Worm (Caenorhabditis elegans) whole organism, L1 larva: Measurements from ENCODE around the gene oig-5.

Experiments
- C04F5.9 ChIP-seq: sonication (generic microtip); optimal IDR thresholded peaks from 2 replicates; lab custom pipeline; 2016; ENCODE audit warnings: missing genetic modification characterization, missing compliant biosample characterization
- C34B4.2 ChIP-seq: sonication (generic microtip); optimal IDR thresholded peaks from 2 replicates; lab custom pipeline; 2017; ENCODE audit warnings: mild to moderate bottlenecking, missing genetic modification characterization, missing compliant biosample characterization
- Y116A8C.19 ChIP-seq: sonication (generic microtip); optimal IDR thresholded peaks from 2 replicates; lab custom pipeline; 2016; ENCODE audit warnings: missing compliant biosample characterization, missing genetic modification characterization, borderline replicate concordance
- aly-2 ChIP-seq: fragments of 150-350 bp; optimal IDR thresholded peaks from 2 replicates; lab custom pipeline; 2014; ENCODE audit warnings: missing biosample characterization, missing genetic modification characterization
- ama-1 ChIP-seq: fragments of 150-350 bp; optimal IDR thresholded peaks from 2 replicates; lab custom pipeline; 2014
- ceh-63 ChIP-seq: fragments of 200-800 bp; sonication (Bioruptor generic); optimal IDR thresholded peaks from 2 replicates; lab custom pipeline; 2018; ENCODE audit warnings: mild to moderate bottlenecking, missing genetic modification characterization, missing compliant biosample characterization
- ceh-90 ChIP-seq: sonication (generic microtip); optimal IDR thresholded peaks from 2 replicates; lab custom pipeline; 2016; ENCODE audit warnings: missing genetic modification characterization, missing compliant biosample characterization
- ces-1 ChIP-seq: fragments of 150-350 bp; optimal IDR thresholded peaks from 2 replicates; lab custom pipeline; 2014; ENCODE audit warnings: missing biosample characterization, missing genetic modification reagents, missing genetic modification characterization
- dpl-1 ChIP-seq, 3 experiments: fragments of 150-350 bp in 2 of 3; sonication (generic microtip) in 1 of 3; optimal IDR thresholded peaks; 2 replicates each; lab custom pipeline; 2014 to 2017; ENCODE audit warnings: missing biosample characterization in 3 of 3, missing genetic modification characterization in 3 of 3, missing genetic modification reagents in 3 of 3
- dsc-1 ChIP-seq: sonication (generic microtip); optimal IDR thresholded peaks from 2 replicates; lab custom pipeline; 2016; ENCODE audit warnings: mild to moderate bottlenecking, missing genetic modification characterization, missing compliant biosample characterization
- efl-3 ChIP-seq: fragments of 200-800 bp; sonication (Bioruptor generic); optimal IDR thresholded peaks from 2 replicates; lab custom pipeline; 2018; ENCODE audit warnings: mild to moderate bottlenecking, missing genetic modification characterization, missing compliant biosample characterization
- egl-13 ChIP-seq: sonication (generic microtip); optimal IDR thresholded peaks from 2 replicates; lab custom pipeline; 2016; ENCODE audit warnings: missing genotype, missing genetic modification reagents, missing genetic modification characterization, missing compliant biosample characterization
- egl-27 ChIP-seq, 2 experiments: fragments of 150-350 bp in 1 of 2; sonication (generic microtip); optimal IDR thresholded peaks; 3 replicates each; lab custom pipeline; 2017 to 2018; ENCODE audit warnings: missing biosample characterization in 2 of 2, missing genetic modification characterization in 2 of 2, missing genetic modification reagents in 2 of 2
- elt-2 ChIP-seq: sonication (generic microtip); optimal IDR thresholded peaks from 2 replicates; lab custom pipeline; 2016; ENCODE audit warnings: missing genetic modification characterization, mild to moderate bottlenecking, inconsistent platforms, missing compliant biosample characterization, missing genetic modification reagents
- ets-5 ChIP-seq: fragments of 200-800 bp; sonication (Bioruptor generic); IDR thresholded peaks from 2 replicates; pipeline ENCODE4 v1.3.6; 2022; ENCODE audit warnings: missing genetic modification characterization, missing compliant biosample characterization
- fkh-4 ChIP-seq: sonication (generic microtip); optimal IDR thresholded peaks from 2 replicates; lab custom pipeline; 2016; ENCODE audit warnings: missing compliant biosample characterization, missing genetic modification characterization, borderline replicate concordance
- fkh-8 ChIP-seq: sonication (generic microtip); optimal IDR thresholded peaks from 2 replicates; lab custom pipeline; 2016; ENCODE audit warnings: mild to moderate bottlenecking, missing genetic modification characterization, missing compliant biosample characterization
- fos-1 ChIP-seq: fragments of 150-350 bp; optimal IDR thresholded peaks from 2 replicates; lab custom pipeline; 2014; ENCODE audit warnings: missing biosample characterization, missing genetic modification characterization
- grh-1 ChIP-seq: fragments of 200-800 bp; sonication (Bioruptor generic); IDR thresholded peaks from 2 replicates; pipeline ENCODE4 v1.3.6; 2022; ENCODE audit warnings: missing genetic modification reagents, missing genetic modification characterization, missing compliant biosample characterization
- hlh-17 ChIP-seq: fragments of 200-800 bp; sonication (Bioruptor generic); optimal IDR thresholded peaks from 2 replicates; lab custom pipeline; 2018; ENCODE audit warnings: missing genetic modification characterization, mild to moderate bottlenecking, missing compliant biosample characterization, moderate library complexity, borderline replicate concordance
- hlh-4 ChIP-seq: sonication (generic microtip); optimal IDR thresholded peaks from 2 replicates; lab custom pipeline; 2016; ENCODE audit warnings: mild to moderate bottlenecking, missing genetic modification characterization, missing compliant biosample characterization
- hpl-2 ChIP-seq: fragments of 150-350 bp; optimal IDR thresholded peaks from 2 replicates; lab custom pipeline; 2014; ENCODE audit warnings: missing biosample characterization, missing genetic modification reagents, missing genetic modification characterization
- irx-1 ChIP-seq: sonication (generic microtip); optimal IDR thresholded peaks from 2 replicates; lab custom pipeline; 2016; ENCODE audit warnings: missing genetic modification characterization, missing compliant biosample characterization
- isw-1 ChIP-seq: fragments of 200-800 bp; sonication (Bioruptor generic); IDR thresholded peaks from 2 replicates; pipeline ENCODE4 v1.3.6; 2022; ENCODE audit warnings: missing genetic modification characterization, missing compliant biosample characterization
- lin-14 ChIP-seq: fragments of 200-800 bp; sonication (Bioruptor generic); optimal IDR thresholded peaks from 2 replicates; lab custom pipeline; 2018; ENCODE audit warnings: mild to moderate bottlenecking, missing genetic modification characterization, moderate library complexity, missing compliant biosample characterization
- lin-15B ChIP-seq: fragments of 150-350 bp; sonication (generic microtip); optimal IDR thresholded peaks from 3 replicates; lab custom pipeline; 2014; ENCODE audit warnings: missing biosample characterization, missing genetic modification characterization
- lin-35 ChIP-seq, 2 experiments: fragments of 150-350 bp; optimal IDR thresholded peaks; 2 replicates each; lab custom pipeline; 2014; ENCODE audit warnings: missing biosample characterization in 2 of 2, missing genetic modification characterization in 2 of 2, missing genetic modification reagents in 2 of 2
- mdl-1 ChIP-seq, 2 experiments: fragments of 150-350 bp; optimal IDR thresholded peaks; 2 replicates each; lab custom pipeline; 2014 to 2017; ENCODE audit warnings: missing biosample characterization in 2 of 2, missing genetic modification characterization in 2 of 2, inconsistent platforms in 1 of 2
- nhr-12 ChIP-seq: sonication (generic microtip); optimal IDR thresholded peaks from 2 replicates; lab custom pipeline; 2017; ENCODE audit warnings: missing biosample characterization, missing genetic modification characterization
- nhr-85 ChIP-seq: sonication (generic microtip); peaks from one replicate; lab custom pipeline; 2016; ENCODE audit warnings: missing genetic modification characterization, inconsistent platforms, missing compliant biosample characterization
- nhr-90 ChIP-seq: sonication (generic microtip); optimal IDR thresholded peaks from 2 replicates; lab custom pipeline; 2016; ENCODE audit warnings: mild to moderate bottlenecking, missing genetic modification characterization, missing compliant biosample characterization; ENCODE audit not compliant: poor library complexity
- pag-3 ChIP-seq: sonication (generic microtip); optimal IDR thresholded peaks from 2 replicates; lab custom pipeline; 2017; ENCODE audit warnings: missing genetic modification characterization, mild to moderate bottlenecking, missing compliant biosample characterization, antibody characterized with exemption, borderline replicate concordance; ENCODE audit not compliant: insufficient read depth
- pax-3 ChIP-seq: fragments of 200-800 bp; sonication (Bioruptor generic); optimal IDR thresholded peaks from 2 replicates; lab custom pipeline; 2018; ENCODE audit warnings: mild to moderate bottlenecking, missing genetic modification characterization, moderate library complexity, missing compliant biosample characterization
- pqm-1 ChIP-seq: sonication (generic microtip); optimal IDR thresholded peaks from 3 replicates; lab custom pipeline; 2017; ENCODE audit warnings: missing biosample characterization, missing genetic modification characterization
- skn-1 ChIP-seq: fragments of 150-350 bp; optimal IDR thresholded peaks from 2 replicates; lab custom pipeline; 2014; ENCODE audit warnings: missing biosample characterization, missing genetic modification characterization
- snu-23 ChIP-seq: sonication (generic microtip); optimal IDR thresholded peaks from 2 replicates; lab custom pipeline; 2016; ENCODE audit warnings: missing genetic modification characterization, missing compliant biosample characterization
- sox-4 ChIP-seq: sonication (generic microtip); optimal IDR thresholded peaks from 2 replicates; lab custom pipeline; 2016; ENCODE audit warnings: missing genetic modification characterization, missing compliant biosample characterization
- unc-130 ChIP-seq: fragments of 150-350 bp; optimal IDR thresholded peaks from 2 replicates; lab custom pipeline; 2017; ENCODE audit warnings: missing biosample characterization, missing genetic modification characterization, inconsistent platforms
- vab-15 ChIP-seq: sonication (generic microtip); optimal IDR thresholded peaks from 2 replicates; lab custom pipeline; 2017; ENCODE audit warnings: missing genotype, mild to moderate bottlenecking, missing genetic modification characterization, missing compliant biosample characterization
- ztf-11 ChIP-seq, 2 experiments: sonication (generic microtip); optimal IDR thresholded peaks; 2 replicates each; lab custom pipeline; 2016 to 2017; ENCODE audit warnings: missing genetic modification characterization in 2 of 2, missing biosample characterization in 1 of 2, missing compliant biosample characterization in 1 of 2
- ztf-4 ChIP-seq: fragments of 150-350 bp; optimal IDR thresholded peaks from 2 replicates; lab custom pipeline; 2014; ENCODE audit warnings: missing biosample characterization, missing genetic modification characterization

oig-5 gene

DNA sequence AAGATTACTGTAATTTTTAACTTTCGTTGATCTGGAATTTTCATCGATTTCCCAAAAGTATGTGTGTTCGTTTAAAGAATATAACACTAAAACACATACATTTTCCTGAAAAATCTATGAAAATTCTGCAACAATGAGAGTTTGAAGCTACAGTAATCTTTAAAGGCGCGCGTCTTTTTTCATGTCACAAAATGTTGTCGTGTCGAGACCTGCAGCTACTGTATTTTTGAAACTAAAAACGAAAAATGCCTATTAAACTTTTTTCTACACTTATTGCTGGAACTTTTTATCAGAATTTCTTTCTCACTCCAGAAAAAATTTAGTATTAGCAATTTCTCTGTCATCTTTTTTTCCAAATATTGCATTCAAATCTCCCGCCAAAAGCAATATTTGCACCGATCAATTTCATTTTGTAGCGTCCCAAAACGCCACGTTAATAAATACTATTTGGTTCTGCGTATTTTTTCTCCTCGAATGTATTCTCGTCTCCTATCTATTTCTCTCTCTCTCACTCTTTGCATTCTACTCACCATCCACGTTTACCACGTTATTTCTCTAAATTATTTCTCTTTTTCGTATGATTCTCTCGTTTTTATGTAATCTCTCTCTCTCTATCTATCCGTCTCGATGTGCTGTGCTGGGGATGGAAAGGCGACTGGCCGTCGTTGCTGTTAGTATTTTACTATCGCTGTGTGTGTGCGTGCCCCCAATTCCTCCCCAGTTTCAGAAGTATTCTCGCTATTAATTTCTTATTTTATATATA, 20.4 kb upstream of the oig-5 start, which contains the start of gene melo-1 (continued):
- TF ChIP-seq hlh-4 (tag; lab: Kevin White, UChicago) (no peak), lin-35 (GFP tag; optimal IDR thresholded peaks at IDR 0.05; lab: Kevin White, UChicago) (peak; percentile 51 to 66), Y116A8C.19 (tag; lab: Kevin White, UChicago) (no peak), grh-1 (no peak), lin-15B (tag; lab: Kevin White, UChicago) (no peak), skn-1 (tag; lab: Kevin White, UChicago) (peak; percentile 38), hpl-2 (GFP tag; lab: Kevin White, UChicago) (no peak)

- TF ChIP-seq nhr-90 (tag; lab: Kevin White, UChicago) (no peak), nhr-85 (tag; lab: Kevin White, UChicago) (peak; percentile 55), aly-2 (peak; percentile 5)
Observed at ce11 chrIV:14790579-14790978, 16.4 kb upstream of the oig-5 start.

DNA sequence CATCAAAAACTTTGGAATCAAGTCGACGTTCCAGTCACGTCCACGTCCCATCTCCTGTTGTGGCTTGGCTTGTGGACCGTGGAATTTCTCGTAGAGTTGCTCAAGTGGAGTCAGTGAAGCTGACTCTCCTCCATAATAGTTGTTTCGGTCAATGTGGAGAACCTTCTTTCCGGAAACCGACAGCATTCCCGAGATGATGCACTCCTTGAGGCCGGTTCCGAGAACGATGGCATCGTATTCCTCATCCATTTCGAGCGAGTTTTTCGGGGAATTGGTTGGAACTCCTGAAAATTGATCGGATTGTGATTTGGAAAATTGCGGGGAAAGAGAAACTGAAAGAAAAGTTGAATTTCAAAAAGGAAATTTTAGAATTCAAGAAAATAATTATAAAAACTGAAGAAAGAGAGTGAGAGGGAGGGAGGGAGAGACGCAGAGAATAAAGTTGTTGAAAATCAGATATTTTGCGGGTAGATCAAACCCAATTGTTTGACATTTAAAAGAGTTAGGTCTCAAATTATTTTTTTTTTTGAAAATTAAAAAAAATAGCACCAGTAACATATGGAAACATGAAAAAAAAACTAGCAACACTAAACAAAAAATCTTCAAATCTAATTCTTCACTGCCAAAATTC, 14.3 kb upstream of the oig-5 start, which contains the start of gene gdi-1:
gdi-1 (minus strand) TSS at position 286 of the 631 bp plus-strand sequence.
- TF ChIP-seq Y116A8C.19 (tag; lab: Kevin White, UChicago): no peak
- TF ChIP-seq lin-14: no peak
- no peak for TF ChIP-seq ztf-11 (tag; optimal IDR thresholded peaks at IDR 0.05; lab: Kevin White, UChicago)
- TF ChIP-seq elt-2 (tag; lab: Kevin White, UChicago): no peak
- TF ChIP-seq nhr-12 (tag; lab: Kevin White, UChicago): no peak
- peak; percentile 12 for TF ChIP-seq ztf-4
- no peak for TF ChIP-seq ets-5 (GFP tag; lab: Robert Waterston, UW)

ce11 chrIV:14793900-14794624, 12.9 kb upstream of the oig-5 start:
- no peak for TF ChIP-seq fkh-4
- TF ChIP-seq efl-3: no peak
- no peak for TF ChIP-seq fos-1 (tag; lab: Kevin White, UChicago)
- TF ChIP-seq C04F5.9 (tag; lab: Kevin White, UChicago): no peak
- TF ChIP-seq ama-1 (lab: Kevin White, UChicago): no peak
- no peak for TF ChIP-seq C34B4.2 (tag; lab: Kevin White, UChicago)
- no peak for TF ChIP-seq pag-3 (tag; lab: Kevin White, UChicago)
- peak; percentile 23 for TF ChIP-seq nhr-90 (tag; lab: Kevin White, UChicago)
- TF ChIP-seq irx-1 (tag; lab: Kevin White, UChicago): no peak
- TF ChIP-seq ets-5 (GFP tag; lab: Robert Waterston, UW): no peak
- TF ChIP-seq isw-1 (GFP tag; lab: Robert Waterston, UW): no peak
- TF ChIP-seq nhr-85 (tag; lab: Kevin White, UChicago): peak; percentile 10
- peak; percentile 47 for TF ChIP-seq snu-23 (GFP tag; lab: Kevin White, UChicago)
- no peak for TF ChIP-seq ceh-63
- TF ChIP-seq egl-27 (tag; optimal IDR thresholded peaks at IDR 0.05; lab: Kevin White, UChicago): no peak
- TF ChIP-seq hlh-17: no peak
- TF ChIP-seq pqm-1 (tag; lab: Kevin White, UChicago): no peak
- TF ChIP-seq egl-13 (tag; lab: Kevin White, UChicago): peak; percentile 25
- TF ChIP-seq pax-3 (tag; lab: Kevin White, UChicago): no peak
- TF ChIP-seq ces-1: no peak
- TF ChIP-seq lin-15B (tag; lab: Kevin White, UChicago): no peak
- no peak for TF ChIP-seq sox-4 (tag; lab: Kevin White, UChicago)
- no peak for TF ChIP-seq ceh-90
- no peak for TF ChIP-seq elt-2 (tag; lab: Kevin White, UChicago)
- TF ChIP-seq hlh-4 (tag; lab: Kevin White, UChicago): no peak
- peak in 1 of 3 experiments; percentile 32 for TF ChIP-seq dpl-1 (GFP tag; optimal IDR thresholded peaks at IDR 0.05; lab: Kevin White, UChicago)
- TF ChIP-seq vab-15 (tag; lab: Kevin White, UChicago): no peak
- TF ChIP-seq skn-1 (tag; lab: Kevin White, UChicago): peak; percentile 37
- peak; percentile 69 for TF ChIP-seq fkh-8 (tag; lab: Kevin White, UChicago)
- TF ChIP-seq unc-130: peak; percentile 8
- peak; percentile 7 for TF ChIP-seq dsc-1 (tag; lab: Kevin White, UChicago)
- peak in 1 of 2 experiments; percentile 84 for TF ChIP-seq mdl-1 (tag; optimal IDR thresholded peaks at IDR 0.05; lab: Kevin White, UChicago)
